Worm (Caenorhabditis elegans): ENCODE data around the gene K08B5.2.
"Not testable (repeated sequence)": the region's sequence is repeated elsewhere in the genome, so short reads cannot be mapped to it uniquely, and the experiment has no call there.

K08B5.2 gene

DNA sequence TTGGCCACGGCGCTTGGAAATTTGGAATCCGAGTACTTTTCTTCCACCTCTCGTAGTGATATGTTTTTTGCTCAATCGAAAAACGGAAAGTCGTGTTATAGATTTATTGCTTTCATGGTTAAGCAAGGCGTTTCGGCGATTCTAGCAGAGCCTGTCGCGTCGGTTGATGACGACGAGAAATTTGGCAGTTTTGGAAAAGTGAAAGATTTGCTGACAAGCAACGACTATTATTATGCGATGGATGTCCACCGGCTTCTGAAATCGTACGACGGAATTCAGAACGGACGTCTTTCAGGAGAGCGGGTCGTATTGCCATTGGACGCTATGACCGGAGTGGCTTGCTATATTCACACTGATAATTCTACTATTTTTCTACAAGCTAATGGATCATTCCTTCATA lies 34.9 kb downstream of the K08B5.2 start:
- peak in 1 of 2 experiments; percentile 96 for TF ChIP-seq unc-62 (GFP tag; optimal IDR thresholded peaks at IDR 0.05 in 1 of 2)
- no peak for TF ChIP-seq unc-62 (tag; optimal IDR thresholded peaks at IDR 0.05)
- TF ChIP-seq set-16 (GFP tag; IDR thresholded peaks at IDR 0.05) = no peak

ce11 chrX:16515265-16515664 lies 38.4 kb downstream of the K08B5.2 start, which contains the start of gene T25D1.2:
Gene T25D1.2, plus strand, starts transcription at chrX:16515565.
- TF ChIP-seq egl-27 (tag; optimal IDR thresholded peaks at IDR 0.05); lin-13 (GFP tag; optimal IDR thresholded peaks at IDR 0.05); nhr-48 (tag; optimal IDR thresholded peaks at IDR 0.05): not testable (repeated sequence)

DNA sequence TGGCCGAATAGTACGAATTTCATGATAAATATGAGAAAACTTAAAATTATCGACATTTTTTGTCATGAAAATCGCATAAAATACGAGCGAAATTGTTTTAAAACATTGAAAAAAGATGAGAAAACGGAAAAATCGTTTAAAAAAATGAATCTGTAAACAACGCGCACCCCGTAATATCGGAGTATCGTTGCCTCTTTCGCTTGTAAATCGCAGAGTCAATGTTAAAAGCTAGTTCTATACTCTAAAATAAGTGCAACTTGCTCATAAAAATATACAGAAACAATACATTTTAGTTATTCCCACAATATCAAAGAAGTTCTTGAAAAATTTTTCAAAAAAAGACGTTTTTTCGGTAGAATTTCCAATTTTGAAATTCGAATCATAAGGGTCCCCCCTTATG lies 44.1 kb downstream of the K08B5.2 start:
- TF ChIP-seq T20F7.1 (GFP tag; optimal IDR thresholded peaks at IDR 0.05) = peak; percentile 64

DNA sequence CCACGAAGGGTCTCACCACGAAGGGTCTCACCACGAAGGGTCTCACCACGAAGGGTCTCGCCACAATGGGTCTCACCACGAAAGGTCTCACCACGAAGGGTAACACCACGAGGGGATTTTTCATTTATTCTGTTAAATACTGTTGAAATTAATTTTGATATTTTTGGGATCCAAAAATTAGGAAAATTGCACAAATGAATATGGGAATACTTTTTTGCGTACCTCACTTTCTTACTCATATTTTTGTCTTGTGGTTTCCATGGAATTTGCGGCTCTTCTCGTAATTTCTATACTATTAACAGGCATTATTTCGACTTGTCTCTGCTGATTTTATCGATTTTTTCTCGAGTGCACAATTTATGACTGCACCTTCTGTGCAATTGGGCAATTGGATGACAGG lies 48.3 kb downstream of the K08B5.2 start, which contains the start of gene T25D1.3:
TSS of gene T25D1.3 (plus strand) at position 301 of the 400 bp plus-strand sequence.
- no peak for TF ChIP-seq ztf-11 (tag; optimal IDR thresholded peaks at IDR 0.05)
- TF ChIP-seq fkh-10 (GFP tag; optimal IDR thresholded peaks at IDR 0.05) = no peak
- no peak for TF ChIP-seq daf-19 (GFP tag; conservative IDR thresholded peaks at IDR 0.05)
- TF ChIP-seq mes-2 (tag; optimal IDR thresholded peaks at IDR 0.05; ENCODE audit: poor library complexity, severe bottlenecking) = no peak

DNA sequence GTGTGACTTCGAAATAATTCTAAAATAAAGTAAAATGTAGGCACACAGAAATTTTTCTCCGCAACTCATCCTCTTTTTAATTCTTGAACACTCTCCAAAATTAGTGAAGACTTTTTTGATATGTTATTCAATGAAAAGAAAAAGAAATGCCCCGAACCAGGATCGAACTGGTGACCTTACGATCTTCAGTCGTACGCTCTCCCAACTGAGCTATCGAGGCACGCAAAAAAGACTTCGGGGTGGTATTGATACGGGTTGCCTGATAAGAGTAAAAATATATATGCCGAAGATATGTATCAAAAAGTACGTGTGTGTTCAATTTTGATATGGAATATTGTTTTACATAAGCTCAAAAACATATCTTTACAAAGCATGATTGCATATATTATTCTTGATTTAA lies 50.7 kb downstream of the K08B5.2 start:
- TF ChIP-seq aly-2 (tag; optimal IDR thresholded peaks at IDR 0.05) = no peak
- no peak for TF ChIP-seq nhr-48 (tag; optimal IDR thresholded peaks at IDR 0.05)
- 0 out of 2 replicates have a peak, but pooled peaks have one; percentile 17 for TF ChIP-seq lin-1 (GFP tag; IDR thresholded peaks at IDR 0.05)
- TF ChIP-seq madf-5 (GFP tag; IDR thresholded peaks at IDR 0.05) = 0 out of 4 replicates have a peak, but pooled peaks of 1 of the 2 experiments have one; percentile 73
- peak; percentile 72; the same call in 1 of the 2 replicates for TF ChIP-seq lim-7 (GFP tag; IDR thresholded peaks at IDR 0.05)
- TF ChIP-seq unc-39 (tag; optimal IDR thresholded peaks at IDR 0.05) = no peak
- TF ChIP-seq aha-1 (tag) = peak; percentile 81
- TF ChIP-seq pha-4 (GFP tag; IDR thresholded peaks at IDR 0.05) = peak; percentile 57; the same call in 1 of the 2 replicates
- TF ChIP-seq pha-4 (tag; optimal IDR thresholded peaks at IDR 0.05) = no peak
- no peak for TF ChIP-seq ceh-28 (tag; optimal IDR thresholded peaks at IDR 0.05)
- no peak for TF ChIP-seq Y48G9A.11 (GFP tag; IDR thresholded peaks at IDR 0.05)
- 0 out of 2 replicates have a peak, but pooled peaks have one; percentile 41 for TF ChIP-seq vab-7 (GFP tag; IDR thresholded peaks at IDR 0.05)
- no peak for TF ChIP-seq unc-130 (GFP tag; optimal IDR thresholded peaks at IDR 0.05)
- TF ChIP-seq nhr-77 (tag; optimal IDR thresholded peaks at IDR 0.05) = peak; percentile 3
- no peak for TF ChIP-seq nhr-102 (tag; optimal IDR thresholded peaks at IDR 0.05)
- no peak for TF ChIP-seq nhr-42 (GFP tag; IDR thresholded peaks at IDR 0.05)
- TF ChIP-seq daf-19 (GFP tag; conservative IDR thresholded peaks at IDR 0.05) = no peak
- TF ChIP-seq skn-1 (tag; optimal IDR thresholded peaks at IDR 0.05) = no peak
- TF ChIP-seq hif-1 (tag; optimal IDR thresholded peaks at IDR 0.05) = no peak
- TF ChIP-seq rbr-2 (tag; optimal IDR thresholded peaks at IDR 0.05) = no peak
- TF ChIP-seq hlh-11 (tag; optimal IDR thresholded peaks at IDR 0.05) = no peak
- no peak for TF ChIP-seq snpc-4 (tag; optimal IDR thresholded peaks at IDR 0.05)
- peak in 1 of 2 experiments; percentile 50 for TF ChIP-seq daf-16 (GFP tag; optimal IDR thresholded peaks at IDR 0.05)
- TF ChIP-seq daf-16 (tag; optimal IDR thresholded peaks at IDR 0.05) = peak; percentile 31
- TF ChIP-seq saeg-2 (GFP tag; IDR thresholded peaks at IDR 0.05) = no peak
- TF ChIP-seq lin-13 (GFP tag; optimal IDR thresholded peaks at IDR 0.05) = no peak
- no peak for TF ChIP-seq spr-1 (tag; optimal IDR thresholded peaks at IDR 0.05)
- TF ChIP-seq ama-1 (optimal IDR thresholded peaks at IDR 0.05) = no peak
- no peak for TF ChIP-seq tag-97 (GFP tag; IDR thresholded peaks at IDR 0.05)
- no peak for TF ChIP-seq F37D6.2 (tag; optimal IDR thresholded peaks at IDR 0.05)
- peak; percentile 48 for TF ChIP-seq duxl-1 (tag; optimal IDR thresholded peaks at IDR 0.05; ENCODE audit: poor library complexity)
- peak; percentile 11 for TF ChIP-seq Y5F2A.4 (GFP tag; optimal IDR thresholded peaks at IDR 0.05)
- TF ChIP-seq F26F4.8 (GFP tag; conservative IDR thresholded peaks at IDR 0.05) = no peak
- peak in 1 of 2 experiments; percentile 89 for TF ChIP-seq unc-62 (GFP tag; optimal IDR thresholded peaks at IDR 0.05 in 1 of 2)
- no peak for TF ChIP-seq unc-62 (tag; optimal IDR thresholded peaks at IDR 0.05)
- TF ChIP-seq cey-2 (tag; optimal IDR thresholded peaks at IDR 0.05; ENCODE audit: borderline replicate concordance, insufficient read depth) = no peak
- no peak for TF ChIP-seq nhr-28 (tag; optimal IDR thresholded peaks at IDR 0.05)

Data from whole organism, L4 larva.